Worm (Caenorhabditis elegans) whole organism, L4/young adult: ENCODE measurements around the gene str-243.

Experiments used
- W03F9.2 ChIP-seq: fragments of 150-350 bp; optimal IDR thresholded peaks from 2 replicates; lab custom pipeline; 2014; ENCODE audit warnings: missing biosample characterization, missing genetic modification characterization
- him-1 ChIP-seq: sonication (generic microtip); optimal IDR thresholded peaks from 2 replicates; lab custom pipeline; 2016; ENCODE audit warnings: missing genotype, missing genetic modification reagents, missing genetic modification characterization, missing compliant biosample characterization

ce11 chrV:1476841-1477240 lies 45.7 kb upstream of the str-243 start:
- no peak for TF ChIP-seq him-1 (tag; lab: Kevin White, UChicago)
- TF ChIP-seq W03F9.2 (tag; lab: Kevin White, UChicago): no peak
